Worm (Caenorhabditis elegans): ENCODE results near the gene F35B12.9.

Gene F35B12.9

ce11 chrV:11606424-11606823 lies 5.5 kb downstream of the F35B12.9 start, which contains the start of gene idpp-16:
idpp-16 (minus strand) TSS chrV:11606524.
- TF ChIP-seq pha-4 (tag; optimal IDR thresholded peaks at IDR 0.05): peak; percentile 74
- no peak for TF ChIP-seq nhr-28 (tag; optimal IDR thresholded peaks at IDR 0.05)
- TF ChIP-seq hmg-11 (tag; optimal IDR thresholded peaks at IDR 0.05): no peak
- TF ChIP-seq egl-5 (tag; optimal IDR thresholded peaks at IDR 0.05): no peak
- TF ChIP-seq tbx-2 (tag; optimal IDR thresholded peaks at IDR 0.05): no peak
- TF ChIP-seq nhr-67 (tag; optimal IDR thresholded peaks at IDR 0.05): no peak
- no peak for TF ChIP-seq aly-2 (tag; optimal IDR thresholded peaks at IDR 0.05)

ce11 chrV:11610049-11610448 lies 9.1 kb downstream of the F35B12.9 start, which contains the start of gene piit-1:
piit-1 (minus strand) TSS chrV:11610149.
- TF ChIP-seq nhr-12 (tag; optimal IDR thresholded peaks at IDR 0.05) (no peak), pha-4 (tag; optimal IDR thresholded peaks at IDR 0.05) (peak; percentile 32)

DNA sequence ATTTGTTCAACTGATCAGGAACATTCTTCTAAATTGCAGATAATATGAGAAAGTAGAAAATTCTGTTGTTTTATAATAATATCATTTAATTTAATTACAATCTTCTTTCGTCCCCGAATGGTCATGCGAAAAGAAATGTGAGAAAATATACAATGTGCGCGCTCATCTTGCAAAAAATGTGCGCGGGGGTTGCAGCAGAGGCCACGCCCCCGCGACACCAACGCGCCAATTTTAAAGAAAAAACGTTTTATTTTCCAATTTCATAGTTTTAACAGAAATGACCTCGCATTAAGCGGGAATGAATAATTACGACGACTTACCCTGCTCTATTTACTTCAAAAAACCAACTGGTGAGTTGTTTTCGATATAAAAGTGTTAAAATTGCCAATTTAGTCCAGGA lies 9.5 kb downstream of the F35B12.9 start, which contains the start of gene sas-5:
TSS of gene sas-5 (plus strand) at position 257 of the 400 bp plus-strand sequence.
- TF ChIP-seq nhr-28 (tag; optimal IDR thresholded peaks at IDR 0.05) (no peak), unc-62 (GFP tag; optimal IDR thresholded peaks at IDR 0.05) (no peak), eor-1 (tag; optimal IDR thresholded peaks at IDR 0.05) (no peak), ceh-82 (tag; optimal IDR thresholded peaks at IDR 0.05) (peak; percentile 83), nhr-23 (tag; optimal IDR thresholded peaks at IDR 0.05) (peak; percentile 73), nhr-67 (tag; optimal IDR thresholded peaks at IDR 0.05) (no peak), nhr-11 (tag; optimal IDR thresholded peaks at IDR 0.05) (no peak), fkh-2 (tag; optimal IDR thresholded peaks at IDR 0.05) (no peak), hmg-11 (tag; optimal IDR thresholded peaks at IDR 0.05) (peak; percentile 89), nhr-77 (tag; optimal IDR thresholded peaks at IDR 0.05) (no peak), elt-1 (tag; optimal IDR thresholded peaks at IDR 0.05) (no peak), fos-1 (tag; optimal IDR thresholded peaks at IDR 0.05) (no peak), nhr-76 (tag; optimal IDR thresholded peaks at IDR 0.05) (peak; percentile 59), nfya-1 (tag; optimal IDR thresholded peaks at IDR 0.05; ENCODE audit: insufficient read depth) (peak; percentile 65), R02D3.7 (tag; optimal IDR thresholded peaks at IDR 0.05) (peak; percentile 56), ama-1 (optimal IDR thresholded peaks at IDR 0.05) (no peak), snpc-4 (tag; optimal IDR thresholded peaks at IDR 0.05) (peak; percentile 72), tbx-2 (tag; optimal IDR thresholded peaks at IDR 0.05) (peak; percentile 49), lsy-12 (tag; optimal IDR thresholded peaks at IDR 0.05) (peak; percentile 47), egl-5 (tag; optimal IDR thresholded peaks at IDR 0.05) (no peak), ceh-9 (tag; optimal IDR thresholded peaks at IDR 0.05) (no peak), nhr-43 (tag; optimal IDR thresholded peaks at IDR 0.05; ENCODE audit: poor library complexity, severe bottlenecking) (peak; percentile 81), skn-1 (tag; optimal IDR thresholded peaks at IDR 0.05) (no peak), mml-1 (tag; optimal IDR thresholded peaks at IDR 0.05) (no peak), egl-27 (tag; optimal IDR thresholded peaks at IDR 0.05) (no peak), jun-1 (tag; optimal IDR thresholded peaks at IDR 0.05) (peak; percentile 5), aly-2 (tag; optimal IDR thresholded peaks at IDR 0.05) (no peak), sea-2 (GFP tag; optimal IDR thresholded peaks at IDR 0.05) (no peak), elt-2 (tag; optimal IDR thresholded peaks at IDR 0.05) (peak; percentile 59), ztf-11 (tag; optimal IDR thresholded peaks at IDR 0.05) (peak; percentile 29), lin-39 (tag; optimal IDR thresholded peaks at IDR 0.05) (peak; percentile 54), lin-15B (tag; optimal IDR thresholded peaks at IDR 0.05) (peak; percentile 64), ceh-28 (tag; optimal IDR thresholded peaks at IDR 0.05) (peak; percentile 40), nhr-25 (tag; optimal IDR thresholded peaks at IDR 0.05) (peak; percentile 56)

- TF ChIP-seq pha-4 (tag; optimal IDR thresholded peaks at IDR 0.05) (peak; percentile 74), R02D3.7 (tag; optimal IDR thresholded peaks at IDR 0.05) (no peak)
Measured at ce11 chrV:11613007-11613406, 12.0 kb downstream of the F35B12.9 start, which contains the start of gene tag-290. tag-290 (plus strand) TSS chrV:11613307.
